Fruit fly (Drosophila melanogaster): ENCODE data around the gene CG10516.

The CG10516 gene

dm6 chr3L:16001164-16001679, 33.2 kb downstream of the CG10516 start (continued):
- TF ChIP-seq Mad (GFP tag; optimal IDR thresholded peaks at IDR 0.05), result peak; percentile 75
- TF ChIP-seq wor (GFP tag; IDR thresholded peaks at IDR 0.05), result no peak
- peak; percentile 76 for TF ChIP-seq odd (GFP tag; optimal IDR thresholded peaks at IDR 0.05)
- no peak for TF ChIP-seq zen2 (GFP tag; IDR thresholded peaks at IDR 0.05; ENCODE audit: partially characterized antibody)
- no peak for TF ChIP-seq lov (optimal IDR thresholded peaks at IDR 0.05)
- no peak for TF ChIP-seq lov (GFP tag; IDR thresholded peaks at IDR 0.05)
- peak; percentile 84 for TF ChIP-seq CG7786 (GFP tag; optimal IDR thresholded peaks at IDR 0.05)
- no peak for TF ChIP-seq CG8359 (GFP tag; optimal IDR thresholded peaks at IDR 0.05; ENCODE audit: borderline replicate concordance)
- peak; percentile 60; the same call in 1 of the 2 replicates for TF ChIP-seq esg (GFP tag; conservative IDR thresholded peaks at IDR 0.05)
- no peak for TF ChIP-seq dimm (GFP tag; IDR thresholded peaks at IDR 0.05)
- TF ChIP-seq jigr1 (GFP tag; IDR thresholded peaks at IDR 0.05), result no peak
- TF ChIP-seq tio (GFP tag; optimal IDR thresholded peaks at IDR 0.05), result peak; percentile 75
- no peak for TF ChIP-seq CG5953 (GFP tag; IDR thresholded peaks at IDR 0.05)
- 0 out of 2 replicates have a peak, but pooled peaks have one; percentile 20 for TF ChIP-seq Taf1 (GFP tag; IDR thresholded peaks at IDR 0.05)
- TF ChIP-seq CG12155 (GFP tag; optimal IDR thresholded peaks at IDR 0.05), result peak; percentile 76
- peak; percentile 83 for TF ChIP-seq Rfx (GFP tag; IDR thresholded peaks at IDR 0.05)
- TF ChIP-seq ash1 (GFP tag; optimal IDR thresholded peaks at IDR 0.05), result peak; percentile 13
- peak; percentile 96 for TF ChIP-seq CG10543 (GFP tag; optimal IDR thresholded peaks at IDR 0.05)
- peak; percentile 34 for TF ChIP-seq D19A (tag; optimal IDR thresholded peaks at IDR 0.05)
- TF ChIP-seq CG1024 (GFP tag; IDR thresholded peaks at IDR 0.05), result no peak
- TF ChIP-seq Fer3 (tag; optimal IDR thresholded peaks at IDR 0.05), result peak; percentile 85
- peak; percentile 62 for TF ChIP-seq CG4854 (GFP tag; optimal IDR thresholded peaks at IDR 0.05)
- TF ChIP-seq crol (GFP tag; IDR thresholded peaks at IDR 0.05), result peak; percentile 95
- TF ChIP-seq CG31441 (GFP tag; IDR thresholded peaks at IDR 0.05), result peak; percentile 62
- TF ChIP-seq Dip2 (GFP tag; IDR thresholded peaks at IDR 0.05), result no peak
- peak; percentile 68 for TF ChIP-seq CG2712 (tag; optimal IDR thresholded peaks at IDR 0.05)
- peak; percentile 40; the same call in 1 of the 2 replicates for TF ChIP-seq MBD-R2 (GFP tag; IDR thresholded peaks at IDR 0.05)
- no peak for TF ChIP-seq wek (GFP tag; optimal IDR thresholded peaks at IDR 0.05)
- no peak for TF ChIP-seq Doc2 (GFP tag; IDR thresholded peaks at IDR 0.05)
- TF ChIP-seq CG6689 (GFP tag; IDR thresholded peaks at IDR 0.05), result peak; percentile 78
- TF ChIP-seq Sox100B (GFP tag; optimal IDR thresholded peaks at IDR 0.05), result peak; percentile 49
- TF ChIP-seq CG4617 (GFP tag; optimal IDR thresholded peaks at IDR 0.05; ENCODE audit: borderline replicate concordance), result peak; percentile 3
- TF ChIP-seq CG6254 (GFP tag; optimal IDR thresholded peaks at IDR 0.05), result no peak
- peak; percentile 80 for TF ChIP-seq slbo (GFP tag; IDR thresholded peaks at IDR 0.05)
- TF ChIP-seq CG2678 (tag; optimal IDR thresholded peaks at IDR 0.05), result peak; percentile 92
- peak in 1 of 2 experiments; percentile 85 for TF ChIP-seq eve (GFP tag; optimal IDR thresholded peaks at IDR 0.05)
- no peak for TF ChIP-seq kni (GFP tag; optimal IDR thresholded peaks at IDR 0.05)
- TF ChIP-seq B-H2 (GFP tag; optimal IDR thresholded peaks at IDR 0.05), result peak; percentile 89
- peak; percentile 67 for TF ChIP-seq Camta (GFP tag; optimal IDR thresholded peaks at IDR 0.05)
- no peak for TF ChIP-seq gt (GFP tag; IDR thresholded peaks at IDR 0.05)
- TF ChIP-seq en (GFP tag; optimal IDR thresholded peaks at IDR 0.05), result peak; percentile 43
- TF ChIP-seq sug (tag; optimal IDR thresholded peaks at IDR 0.05), result peak; percentile 86
- no peak for TF ChIP-seq Lim3 (GFP tag; IDR thresholded peaks at IDR 0.05)
- peak; percentile 25 for TF ChIP-seq corto (GFP tag; optimal IDR thresholded peaks at IDR 0.05)
- peak; percentile 79 for TF ChIP-seq CG11504 (tag; optimal IDR thresholded peaks at IDR 0.05)
- peak; percentile 97 for TF ChIP-seq sr (GFP tag; IDR thresholded peaks at IDR 0.05)
- peak; percentile 44 for TF ChIP-seq CG12104 (GFP tag; optimal IDR thresholded peaks at IDR 0.05)
- peak; percentile 62 for TF ChIP-seq seq (GFP tag; IDR thresholded peaks at IDR 0.05)
- TF ChIP-seq CG2120 (GFP tag; optimal IDR thresholded peaks at IDR 0.05), result peak; percentile 95
- peak; percentile 32 for TF ChIP-seq pnt (GFP tag; optimal IDR thresholded peaks at IDR 0.05)
- TF ChIP-seq Antp (GFP tag; optimal IDR thresholded peaks at IDR 0.05), result peak; percentile 64
- TF ChIP-seq MESR4 (GFP tag; optimal IDR thresholded peaks at IDR 0.05), result no peak

Measured in whole organism, embryonic.